Fruit fly (Drosophila melanogaster): ENCODE results near the gene Top2.
A peak's percentile ranks its signal among the peaks of the same experiment; 100 is the strongest.

Gene Top2

DNA sequence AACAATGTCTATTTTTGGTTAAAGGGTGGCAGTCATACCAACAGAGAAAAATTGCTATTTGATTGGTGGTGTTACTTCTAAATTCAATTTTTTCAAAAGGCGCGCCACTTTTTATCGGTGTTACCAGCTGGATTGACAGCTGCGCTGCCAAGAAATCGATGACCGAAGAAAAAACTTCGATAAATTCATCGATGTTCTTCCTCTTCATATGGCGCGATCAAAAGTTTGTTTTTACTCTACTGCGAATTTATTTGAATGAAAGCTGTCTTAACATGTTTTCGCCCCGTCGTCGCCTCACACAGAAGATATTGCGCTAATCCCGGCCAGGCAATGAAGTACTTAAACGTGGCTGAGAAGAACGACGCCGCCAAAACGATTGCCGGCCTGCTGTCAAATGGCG is 44.7 kb upstream of the Top2 start, which contains the start of gene Top3alpha (continued):
- TF ChIP-seq Dref (GFP tag; IDR thresholded peaks at IDR 0.05) (peak; percentile 95), pzg (GFP tag; optimal IDR thresholded peaks at IDR 0.05) (peak; percentile 83), CG17802 (tag; optimal IDR thresholded peaks at IDR 0.05) (no peak), Sry-δ (GFP tag; optimal IDR thresholded peaks at IDR 0.05) (peak; percentile 66), CG43689 (GFP tag; IDR thresholded peaks at IDR 0.05) (no peak), CG2116 (GFP tag; optimal IDR thresholded peaks at IDR 0.05) (peak; percentile 90), nau (GFP tag; optimal IDR thresholded peaks at IDR 0.05) (no peak), CG34224 (GFP tag; IDR thresholded peaks at IDR 0.05; ENCODE audit: partially characterized antibody) (peak; percentile 80), gsb-n (tag; optimal IDR thresholded peaks at IDR 0.05) (no peak), Doc3 (GFP tag; IDR thresholded peaks at IDR 0.05; ENCODE audit: partially characterized antibody) (peak; percentile 58), mld (GFP tag; IDR thresholded peaks at IDR 0.05; ENCODE audit: partially characterized antibody) (0 out of 3 replicates have a peak, but pooled peaks have one; percentile 27), Med (GFP tag) (peak; percentile 59), hb (GFP tag; IDR thresholded peaks at IDR 0.05; ENCODE audit: partially characterized antibody) (peak; percentile 71; the same call in 2 of the 3 replicates), zf30C (GFP tag; optimal IDR thresholded peaks at IDR 0.05) (no peak), D19A (tag; optimal IDR thresholded peaks at IDR 0.05) (no peak), CG10366 (GFP tag; IDR thresholded peaks at IDR 0.05) (no peak), Adf1 (GFP tag; IDR thresholded peaks at IDR 0.05) (peak; percentile 32; the same call in 1 of the 2 replicates), CG3847 (GFP tag; IDR thresholded peaks at IDR 0.05) (peak; percentile 35; the same call in 1 of the 2 replicates), lab (GFP tag; optimal IDR thresholded peaks at IDR 0.05) (no peak), hbn (GFP tag; IDR thresholded peaks at IDR 0.05; ENCODE audit: partially characterized antibody) (peak; percentile 57), Hr78 (GFP tag; optimal IDR thresholded peaks at IDR 0.05) (no peak), ewg (GFP tag; optimal IDR thresholded peaks at IDR 0.05) (no peak), CG9215 (GFP tag; IDR thresholded peaks at IDR 0.05) (no peak)

- no peak for TF ChIP-seq caup (GFP tag; optimal IDR thresholded peaks at IDR 0.05; ENCODE audit: severe bottlenecking)
- peak; percentile 46 for TF ChIP-seq D19B (GFP tag; optimal IDR thresholded peaks at IDR 0.05)
- peak; percentile 55 for TF ChIP-seq CG13775 (GFP tag; optimal IDR thresholded peaks at IDR 0.05)
- TF ChIP-seq hbn (GFP tag; IDR thresholded peaks at IDR 0.05; ENCODE audit: partially characterized antibody) = peak; percentile 66
- 0 out of 2 replicates have a peak, but pooled peaks have one; percentile 27 for TF ChIP-seq H2.0 (GFP tag; IDR thresholded peaks at IDR 0.05)
- TF ChIP-seq Dfd (GFP tag; optimal IDR thresholded peaks at IDR 0.05) = no peak
- peak; percentile 84 for TF ChIP-seq CG10543 (GFP tag; optimal IDR thresholded peaks at IDR 0.05)
- TF ChIP-seq CG6683 (GFP tag; optimal IDR thresholded peaks at IDR 0.05) = peak; percentile 12
- peak; percentile 57 for TF ChIP-seq CG7556 (GFP tag; optimal IDR thresholded peaks at IDR 0.05)
- peak; percentile 19; the same call in 1 of the 2 replicates for TF ChIP-seq CG2129 (GFP tag; IDR thresholded peaks at IDR 0.05; ENCODE audit: partially characterized antibody)
- TF ChIP-seq phol (tag; optimal IDR thresholded peaks at IDR 0.05) = peak; percentile 79
- TF ChIP-seq insv (GFP tag; optimal IDR thresholded peaks at IDR 0.05) = peak in 1 of 2 experiments; percentile 51
- TF ChIP-seq Blimp-1 (GFP tag; optimal IDR thresholded peaks at IDR 0.05) = no peak
- TF ChIP-seq Rx (GFP tag; IDR thresholded peaks at IDR 0.05) = peak; percentile 18; the same call in 1 of the 2 replicates
- no peak for TF ChIP-seq CG12071 (GFP tag; optimal IDR thresholded peaks at IDR 0.05)
- TF ChIP-seq CG12155 (GFP tag; optimal IDR thresholded peaks at IDR 0.05) = peak; percentile 60
- no peak for TF ChIP-seq CG11456 (GFP tag; IDR thresholded peaks at IDR 0.05)
- peak; percentile 13 for TF ChIP-seq Spps (tag; optimal IDR thresholded peaks at IDR 0.05)
- TF ChIP-seq Nf-YB (GFP tag; optimal IDR thresholded peaks at IDR 0.05) = peak; percentile 49
- peak; percentile 62; the same call in 1 of the 3 replicates for TF ChIP-seq vnd (GFP tag; IDR thresholded peaks at IDR 0.05; ENCODE audit: partially characterized antibody)
- TF ChIP-seq ro (GFP tag; IDR thresholded peaks at IDR 0.05) = no peak
- TF ChIP-seq ash1 (GFP tag; optimal IDR thresholded peaks at IDR 0.05) = no peak
- peak; percentile 72 for TF ChIP-seq CG17829 (tag; optimal IDR thresholded peaks at IDR 0.05)
- peak; percentile 69 for TF ChIP-seq Fer2 (tag; optimal IDR thresholded peaks at IDR 0.05)
- TF ChIP-seq slbo (GFP tag; IDR thresholded peaks at IDR 0.05) = peak; percentile 78
Observed at dm6 chr2L:19492934-19493686, 39.8 kb upstream of the Top2 start, which contains the start of the genes swm and Ctu2. Gene swm, plus strand, starts transcription at chr2L:19493251. Gene Ctu2, minus strand, starts transcription at chr2L:19493253.

All from whole organism, embryonic.